Fruit fly (Drosophila melanogaster): ENCODE data around the gene CG12237.

CG12237 gene

DNA sequence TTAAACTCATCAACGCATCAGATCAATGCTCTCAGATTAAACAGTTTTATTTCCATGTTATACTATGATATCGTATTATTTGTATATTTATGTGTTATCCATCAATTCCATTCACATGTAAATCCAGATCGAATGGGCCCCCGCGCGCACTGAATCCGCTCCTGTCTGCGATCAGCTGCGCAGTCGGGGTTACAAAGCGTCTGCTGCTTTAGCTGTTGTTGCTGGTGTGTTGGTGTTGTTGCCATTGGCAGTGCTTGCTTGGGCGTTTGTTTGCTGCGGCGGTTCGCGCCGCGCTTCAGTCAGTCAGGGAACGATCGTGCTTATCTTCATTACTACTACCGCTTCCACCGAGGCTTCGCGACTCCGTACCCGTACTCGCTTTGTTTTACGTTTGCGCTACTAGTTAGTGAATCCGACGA, 24.3 kb upstream of the CG12237 start, which contains the start of gene Zw (continued):
- peak; percentile 48; the same call in 1 of the 2 replicates for TF ChIP-seq Ada2b (GFP tag; IDR thresholded peaks at IDR 0.05)
- peak; percentile 36 for TF ChIP-seq twi (tag; optimal IDR thresholded peaks at IDR 0.05)
- TF ChIP-seq cas (GFP tag; IDR thresholded peaks at IDR 0.05) = no peak
- TF ChIP-seq mld (GFP tag; IDR thresholded peaks at IDR 0.05; ENCODE audit: partially characterized antibody) = no peak
- peak; percentile 72 for TF ChIP-seq dysf (GFP tag; IDR thresholded peaks at IDR 0.05)
- TF ChIP-seq trh (GFP tag; optimal IDR thresholded peaks at IDR 0.05) = no peak
- TF ChIP-seq Six4 (GFP tag; optimal IDR thresholded peaks at IDR 0.05) = no peak
- no peak for TF ChIP-seq ems (GFP tag; optimal IDR thresholded peaks at IDR 0.05)
- peak; percentile 80 for TF ChIP-seq Ets65A (GFP tag)
- no peak for TF ChIP-seq CG1792 (GFP tag; optimal IDR thresholded peaks at IDR 0.05)
- TF ChIP-seq Pdp1 (GFP tag; optimal IDR thresholded peaks at IDR 0.05) = peak; percentile 38 to 43
- no peak for TF ChIP-seq CG3163 (GFP tag; optimal IDR thresholded peaks at IDR 0.05)
- TF ChIP-seq CG10147 (GFP tag; optimal IDR thresholded peaks at IDR 0.05) = no peak
- TF ChIP-seq Deaf1 (tag; optimal IDR thresholded peaks at IDR 0.05) = peak; percentile 65
- no peak for TF ChIP-seq Awh (GFP tag; IDR thresholded peaks at IDR 0.05)
- peak; percentile 83 for TF ChIP-seq Adf1 (GFP tag; IDR thresholded peaks at IDR 0.05)
- peak; percentile 55 for TF ChIP-seq CG3847 (GFP tag; IDR thresholded peaks at IDR 0.05)
- TF ChIP-seq CG34422 (GFP tag; IDR thresholded peaks at IDR 0.05) = peak; percentile 72; the same call in 2 of the 3 replicates
- peak; percentile 61 for TF ChIP-seq bbx (GFP tag; IDR thresholded peaks at IDR 0.05; ENCODE audit: partially characterized antibody)
- 0 out of 2 replicates have a peak, but pooled peaks have one; percentile 7 for TF ChIP-seq CG1024 (GFP tag; IDR thresholded peaks at IDR 0.05)
- peak; percentile 7 for TF ChIP-seq CG1233 (GFP tag; optimal IDR thresholded peaks at IDR 0.05)
- TF ChIP-seq run (tag; optimal IDR thresholded peaks at IDR 0.05) = no peak
- peak; percentile 93 for TF ChIP-seq Gug (GFP tag; IDR thresholded peaks at IDR 0.05)
- 0 out of 2 replicates have a peak, but pooled peaks have one; percentile 36 for TF ChIP-seq CG10959 (GFP tag; IDR thresholded peaks at IDR 0.05)
- no peak for TF ChIP-seq CG6813 (GFP tag; optimal IDR thresholded peaks at IDR 0.05)
- TF ChIP-seq CG7786 (GFP tag; optimal IDR thresholded peaks at IDR 0.05) = peak; percentile 49
- no peak for TF ChIP-seq gsb-n (tag; optimal IDR thresholded peaks at IDR 0.05)
- TF ChIP-seq Meics (GFP tag; optimal IDR thresholded peaks at IDR 0.05) = peak; percentile 25
- TF ChIP-seq unpg (GFP tag; optimal IDR thresholded peaks at IDR 0.05) = peak; percentile 29
- peak; percentile 29 for TF ChIP-seq Ssrp (tag; optimal IDR thresholded peaks at IDR 0.05)
- TF ChIP-seq CoRest (tag; optimal IDR thresholded peaks at IDR 0.05) = peak; percentile 43
- no peak for TF ChIP-seq dati (GFP tag; IDR thresholded peaks at IDR 0.05)
- TF ChIP-seq kni (GFP tag; optimal IDR thresholded peaks at IDR 0.05) = peak; percentile 25
- TF ChIP-seq shn (GFP tag; optimal IDR thresholded peaks at IDR 0.05) = peak; percentile 35
- no peak for TF ChIP-seq stwl (tag; optimal IDR thresholded peaks at IDR 0.05)
- peak; percentile 24 for TF ChIP-seq CG18262 (tag; optimal IDR thresholded peaks at IDR 0.05)
- peak; percentile 40 for TF ChIP-seq lbe (GFP tag; optimal IDR thresholded peaks at IDR 0.05)
- TF ChIP-seq CG8944 (GFP tag; optimal IDR thresholded peaks at IDR 0.05) = peak; percentile 13
- TF ChIP-seq CTCF (GFP tag; optimal IDR thresholded peaks at IDR 0.05) = no peak
- peak; percentile 62 for TF ChIP-seq HmgZ (tag; optimal IDR thresholded peaks at IDR 0.05)
- TF ChIP-seq Eip74EF (GFP tag; optimal IDR thresholded peaks at IDR 0.05) = no peak
- TF ChIP-seq CG31441 (GFP tag; IDR thresholded peaks at IDR 0.05) = no peak
- peak in 1 of 2 experiments; percentile 38 for TF ChIP-seq chif (GFP tag; optimal IDR thresholded peaks at IDR 0.05)
- TF ChIP-seq CG4404 (GFP tag; IDR thresholded peaks at IDR 0.05) = peak; percentile 50
- TF ChIP-seq CG13296 (GFP tag; optimal IDR thresholded peaks at IDR 0.05) = peak; percentile 28
- no peak for TF ChIP-seq wor (GFP tag; IDR thresholded peaks at IDR 0.05)
- no peak for TF ChIP-seq scrt (GFP tag; optimal IDR thresholded peaks at IDR 0.05)
- TF ChIP-seq ind (GFP tag; optimal IDR thresholded peaks at IDR 0.05) = peak; percentile 64
- TF ChIP-seq Fer2 (tag; optimal IDR thresholded peaks at IDR 0.05) = peak; percentile 0
- TF ChIP-seq CG3281 (GFP tag; optimal IDR thresholded peaks at IDR 0.05) = peak; percentile 14
- TF ChIP-seq da (GFP tag; optimal IDR thresholded peaks at IDR 0.05) = no peak

Data from whole organism, embryonic.